Worm (Caenorhabditis elegans): Measurements from ENCODE around the gene nlp-22.

DNA sequence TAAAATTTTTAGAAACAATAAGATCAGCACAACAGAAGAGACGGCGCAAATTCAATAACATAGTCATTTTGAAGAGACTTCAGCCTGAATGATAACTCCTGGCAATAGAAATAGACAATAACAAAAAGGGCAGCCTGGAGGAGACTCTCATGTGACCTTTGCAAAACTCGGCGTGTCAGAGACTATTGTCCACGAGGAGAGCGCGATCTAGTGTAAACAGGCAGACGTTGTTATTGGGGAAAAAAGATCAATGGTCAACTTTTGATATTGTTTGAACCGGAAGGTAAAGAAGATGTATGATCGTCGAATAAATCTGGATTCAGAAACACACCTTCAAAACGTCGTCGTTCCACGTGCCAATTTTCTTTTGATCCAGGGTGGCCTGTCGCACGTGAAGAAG lies 25.7 kb downstream of the nlp-22 start:
- TF ChIP-seq attf-3 (GFP tag; conservative IDR thresholded peaks at IDR 0.05): no peak
- no peak for TF ChIP-seq lin-35 (GFP tag; optimal IDR thresholded peaks at IDR 0.05)
- no peak for TF ChIP-seq ets-4 (GFP tag; optimal IDR thresholded peaks at IDR 0.05)
- TF ChIP-seq K11D2.4 (GFP tag; IDR thresholded peaks at IDR 0.05): no peak
- no peak for TF ChIP-seq snpc-4 (GFP tag; optimal IDR thresholded peaks at IDR 0.05)
- TF ChIP-seq snpc-4 (tag; optimal IDR thresholded peaks at IDR 0.05): no peak
- no peak for TF ChIP-seq unc-62 (GFP tag; optimal IDR thresholded peaks at IDR 0.05)
- TF ChIP-seq zim-3 (tag; optimal IDR thresholded peaks at IDR 0.05): no peak
- no peak for TF ChIP-seq hlh-26 (GFP tag; conservative IDR thresholded peaks at IDR 0.05)
- TF ChIP-seq mxl-1 (tag; optimal IDR thresholded peaks at IDR 0.05): no peak
- TF ChIP-seq hlh-12 (tag; optimal IDR thresholded peaks at IDR 0.05): no peak
- no peak for TF ChIP-seq nhr-120 (GFP tag; IDR thresholded peaks at IDR 0.05)

Measured in whole organism, young adult.